Fruit fly (Drosophila melanogaster) whole organism, embryonic: ENCODE results near the gene orb.

Experiments
- B-H2 ChIP-seq: fragments of 200-800 bp; sonication (Bioruptor generic); optimal IDR thresholded peaks from 2 replicates; lab custom pipeline; 2018; ENCODE audit warnings: missing biosample characterization, mild to moderate bottlenecking, missing genetic modification characterization
- BEAF-32 ChIP-seq: fragments of 200-800 bp; sonication (Bioruptor generic); optimal IDR thresholded peaks from 3 replicates; lab custom pipeline; 2017; ENCODE audit warnings: missing biosample characterization, missing genetic modification characterization, mild to moderate bottlenecking, moderate library complexity, missing genetic modification reagents
- CG10462 ChIP-seq: fragments of 200-800 bp; sonication (Bioruptor generic); optimal IDR thresholded peaks from 2 replicates; lab custom pipeline; 2016; ENCODE audit warnings: missing biosample characterization, missing genetic modification characterization
- CG10654 ChIP-seq: fragments of 200-800 bp; sonication (Bioruptor generic); optimal IDR thresholded peaks from 2 replicates; lab custom pipeline; 2016; ENCODE audit warnings: missing biosample characterization, missing genetic modification characterization
- CG10959 ChIP-seq: fragments of 200-800 bp; sonication (Bioruptor generic); IDR thresholded peaks from 2 replicates; pipeline ENCODE4 v1.3.6; 2022; ENCODE audit warnings: missing biosample characterization, missing genetic modification characterization
- CG11398 ChIP-seq: fragments of 200-800 bp; sonication (Bioruptor generic); optimal IDR thresholded peaks from 2 replicates; lab custom pipeline; 2016; ENCODE audit warnings: missing biosample characterization, missing genetic modification characterization
- CG13775 ChIP-seq: fragments of 200-800 bp; sonication (Bioruptor generic); optimal IDR thresholded peaks from 3 replicates; lab custom pipeline; 2017; ENCODE audit warnings: missing biosample characterization, mild to moderate bottlenecking, missing genetic modification characterization
- CG14710 ChIP-seq: fragments of 200-800 bp; sonication (Bioruptor generic); optimal IDR thresholded peaks from 3 replicates; lab custom pipeline; 2019; ENCODE audit warnings: missing biosample characterization, mild to moderate bottlenecking, missing genetic modification characterization, moderate library complexity
- CG14860 ChIP-seq: fragments of 200-800 bp; sonication (Bioruptor generic); IDR thresholded peaks from 3 replicates; pipeline ENCODE4 v1.3.6; 2022; ENCODE audit warnings: missing biosample characterization, missing genetic modification characterization; ENCODE audit not compliant: partially characterized antibody
- CG1529 ChIP-seq: fragments of 200-800 bp; sonication (Bioruptor generic); optimal IDR thresholded peaks from 3 replicates; lab custom pipeline; 2018; ENCODE audit warnings: missing biosample characterization, missing genetic modification characterization
- CG17568 ChIP-seq: fragments of 200-800 bp; sonication (Bioruptor generic); optimal IDR thresholded peaks from 2 replicates; lab custom pipeline; 2018; ENCODE audit warnings: missing biosample characterization, mild to moderate bottlenecking, missing genetic modification characterization, moderate library complexity
- CG17829 ChIP-seq: fragments of 200-800 bp; optimal IDR thresholded peaks from 2 replicates; lab custom pipeline; 2019; ENCODE audit warnings: missing biosample characterization, mild to moderate bottlenecking, missing genetic modification characterization, moderate library complexity
- CG2116 ChIP-seq: fragments of 200-800 bp; sonication (Bioruptor generic); optimal IDR thresholded peaks from 3 replicates; lab custom pipeline; 2018; ENCODE audit warnings: missing biosample characterization, mild to moderate bottlenecking, missing genetic modification characterization
- CG2202 ChIP-seq: fragments of 200-800 bp; sonication (Bioruptor generic); optimal IDR thresholded peaks from 2 replicates; lab custom pipeline; 2018; ENCODE audit warnings: missing biosample characterization, mild to moderate bottlenecking, missing genetic modification characterization
- CG2889 ChIP-seq: fragments of 200-800 bp; sonication (Bioruptor generic); IDR thresholded peaks from 3 replicates; pipeline ENCODE4 v1.3.6; 2022; ENCODE audit warnings: missing biosample characterization, missing genetic modification characterization
- CG31441 ChIP-seq: fragments of 200-800 bp; sonication (Bioruptor generic); IDR thresholded peaks from 2 replicates; pipeline ENCODE4 v1.3.6; 2022; ENCODE audit warnings: missing biosample characterization, missing genetic modification characterization
- CG3407 ChIP-seq: fragments of 200-800 bp; sonication (Bioruptor generic); optimal IDR thresholded peaks from 2 replicates; lab custom pipeline; 2018; ENCODE audit warnings: missing biosample characterization, mild to moderate bottlenecking, missing genetic modification characterization
- CG34422 ChIP-seq: fragments of 200-800 bp; sonication (Bioruptor generic); IDR thresholded peaks from 3 replicates; pipeline ENCODE4 v1.3.6; 2022; ENCODE audit warnings: missing biosample characterization, missing genetic modification characterization
- CG43689 ChIP-seq: fragments of 200-800 bp; sonication (Bioruptor generic); IDR thresholded peaks from 2 replicates; pipeline ENCODE4 v1.3.6; 2022; ENCODE audit warnings: missing biosample characterization, missing genetic modification characterization
- CG4730 ChIP-seq: fragments of 200-800 bp; sonication (Bioruptor generic); IDR thresholded peaks from 2 replicates; pipeline ENCODE4 v1.3.6; 2022; ENCODE audit warnings: missing biosample characterization, missing genetic modification characterization
- CG6272 ChIP-seq: fragments of 200-800 bp; sonication (Bioruptor generic); IDR thresholded peaks from 2 replicates; pipeline ENCODE4 v1.3.6; 2022; ENCODE audit warnings: missing biosample characterization, missing genetic modification characterization
- CG6683 ChIP-seq: fragments of 200-800 bp; sonication (Bioruptor generic); optimal IDR thresholded peaks from 2 replicates; lab custom pipeline; 2017; ENCODE audit warnings: missing biosample characterization, mild to moderate bottlenecking, missing genetic modification characterization, missing genetic modification reagents
- CG8281 ChIP-seq: fragments of 200-800 bp; sonication (Bioruptor generic); optimal IDR thresholded peaks from 2 replicates; lab custom pipeline; 2018; ENCODE audit warnings: missing biosample characterization, mild to moderate bottlenecking, missing genetic modification characterization, moderate library complexity
- CG8388 ChIP-seq: fragments of 200-800 bp; sonication (Bioruptor generic); optimal IDR thresholded peaks from 2 replicates; lab custom pipeline; 2019; ENCODE audit warnings: missing biosample characterization, mild to moderate bottlenecking, missing genetic modification characterization, moderate library complexity
- CG9609 ChIP-seq: fragments of 200-800 bp; sonication (Bioruptor generic); optimal IDR thresholded peaks from 3 replicates; lab custom pipeline; 2016; ENCODE audit warnings: missing biosample characterization, missing genetic modification characterization
- CG9932 ChIP-seq: fragments of 200-800 bp; sonication (Bioruptor generic); IDR thresholded peaks from 2 replicates; pipeline ENCODE4 v1.3.6; 2022; ENCODE audit warnings: missing biosample characterization, missing genetic modification characterization
- Chrac-16 ChIP-seq: fragments of 200-800 bp; sonication (Bioruptor generic); optimal IDR thresholded peaks from 3 replicates; lab custom pipeline; 2016; ENCODE audit warnings: missing biosample characterization, missing genetic modification characterization
- E2f2 ChIP-seq: fragments of 200-800 bp; sonication (Bioruptor generic); IDR thresholded peaks from 2 replicates; pipeline ENCODE4 v1.3.6; 2022; ENCODE audit warnings: missing biosample characterization, missing genetic modification characterization
- Fer1 ChIP-seq: fragments of 200-800 bp; sonication (Bioruptor generic); optimal IDR thresholded peaks from 2 replicates; lab custom pipeline; 2017; ENCODE audit warnings: missing biosample characterization, mild to moderate bottlenecking, missing genetic modification characterization
- Jarid2 ChIP-seq: fragments of 200-800 bp; sonication (Bioruptor generic); optimal IDR thresholded peaks from 3 replicates; lab custom pipeline; 2017; ENCODE audit warnings: mild to moderate bottlenecking, missing biosample characterization, missing genetic modification reagents, missing genetic modification characterization
- Lhr ChIP-seq: fragments of 200-800 bp; sonication (Bioruptor generic); optimal IDR thresholded peaks from 3 replicates; lab custom pipeline; 2017; ENCODE audit warnings: mild to moderate bottlenecking, missing biosample characterization, missing genetic modification reagents, missing genetic modification characterization
- Lim3 ChIP-seq: fragments of 200-800 bp; sonication (Bioruptor generic); IDR thresholded peaks from 2 replicates; pipeline ENCODE4 v1.3.6; 2022; ENCODE audit warnings: missing biosample characterization, missing genetic modification characterization
- Myb ChIP-seq: fragments of 200-800 bp; sonication (Bioruptor generic); optimal IDR thresholded peaks from 2 replicates; lab custom pipeline; 2016; ENCODE audit warnings: missing biosample characterization, missing genetic modification characterization
- Nf-YC ChIP-seq: fragments of 200-800 bp; optimal IDR thresholded peaks from 3 replicates; lab custom pipeline; 2019; ENCODE audit warnings: missing biosample characterization, mild to moderate bottlenecking, missing genetic modification characterization, moderate library complexity
- Usf ChIP-seq: fragments of 200-800 bp; sonication (Bioruptor generic); optimal IDR thresholded peaks from 2 replicates; lab custom pipeline; 2017; ENCODE audit warnings: missing genotype, missing biosample characterization, missing genetic modification characterization
- ase ChIP-seq: fragments of 200-800 bp; sonication (Bioruptor generic); IDR thresholded peaks from 3 replicates; pipeline ENCODE4 v1.3.6; 2022; ENCODE audit warnings: missing biosample characterization, missing genetic modification characterization
- btn ChIP-seq: fragments of 200-800 bp; sonication (Bioruptor generic); optimal IDR thresholded peaks from 2 replicates; lab custom pipeline; 2016; ENCODE audit warnings: missing biosample characterization, missing genetic modification characterization
- corto ChIP-seq: fragments of 200-800 bp; sonication (Bioruptor generic); optimal IDR thresholded peaks from 2 replicates; lab custom pipeline; 2016; ENCODE audit warnings: missing biosample characterization, mild to moderate bottlenecking, missing genetic modification characterization, moderate library complexity
- crc ChIP-seq: fragments of 200-800 bp; sonication (Bioruptor generic); optimal IDR thresholded peaks from 2 replicates; lab custom pipeline; 2016; ENCODE audit warnings: missing biosample characterization, missing genetic modification characterization
- crp ChIP-seq, 2 experiments: fragments of 200-800 bp; sonication (Bioruptor generic); optimal IDR thresholded peaks; 2 replicates in 1 of 2; 3 replicates in 1 of 2; lab custom pipeline; 2017; ENCODE audit warnings: missing biosample characterization in 2 of 2, missing genetic modification characterization in 2 of 2, mild to moderate bottlenecking in 1 of 2, moderate library complexity in 1 of 2
- disco-r ChIP-seq: fragments of 200-800 bp; sonication (Bioruptor generic); optimal IDR thresholded peaks from 2 replicates; lab custom pipeline; 2016; ENCODE audit warnings: missing biosample characterization, missing genetic modification characterization
- fu2 ChIP-seq: fragments of 200-800 bp; sonication (Bioruptor generic); optimal IDR thresholded peaks from 2 replicates; lab custom pipeline; 2016; ENCODE audit warnings: missing biosample characterization, missing genetic modification characterization
- grau ChIP-seq: fragments of 200-800 bp; optimal IDR thresholded peaks from 3 replicates; lab custom pipeline; 2019; ENCODE audit warnings: missing biosample characterization, mild to moderate bottlenecking, missing genetic modification characterization, moderate library complexity
- her ChIP-seq: fragments of 200-800 bp; sonication (Bioruptor generic); optimal IDR thresholded peaks from 2 replicates; lab custom pipeline; 2016; ENCODE audit warnings: missing biosample characterization, missing genetic modification characterization
- ind ChIP-seq: fragments of 200-800 bp; sonication (Bioruptor generic); optimal IDR thresholded peaks from 3 replicates; lab custom pipeline; 2016; ENCODE audit warnings: missing biosample characterization, missing genetic modification characterization
- kah ChIP-seq: fragments of 200-800 bp; sonication (Bioruptor generic); optimal IDR thresholded peaks from 2 replicates; lab custom pipeline; 2018; ENCODE audit warnings: missing biosample characterization, mild to moderate bottlenecking, missing genetic modification characterization
- sna ChIP-seq: fragments of 200-800 bp; sonication (Bioruptor generic); IDR thresholded peaks from 2 replicates; pipeline ENCODE4 v1.3.6; 2022; ENCODE audit warnings: missing biosample characterization, missing genetic modification characterization; ENCODE audit not compliant: partially characterized antibody
- tin ChIP-seq: fragments of 200-800 bp; sonication (Bioruptor generic); optimal IDR thresholded peaks from 3 replicates; lab custom pipeline; 2016; ENCODE audit warnings: missing biosample characterization, missing genetic modification characterization
- tio ChIP-seq: fragments of 200-800 bp; sonication (Bioruptor generic); optimal IDR thresholded peaks from 2 replicates; lab custom pipeline; 2017; ENCODE audit warnings: missing biosample characterization, missing genetic modification characterization, inconsistent platforms
- wek ChIP-seq: fragments of 200-800 bp; sonication (Bioruptor generic); optimal IDR thresholded peaks from 3 replicates; lab custom pipeline; 2018; ENCODE audit warnings: missing biosample characterization, mild to moderate bottlenecking, missing genetic modification characterization, moderate library complexity
- zen ChIP-seq: fragments of 200-800 bp; sonication (Bioruptor generic); optimal IDR thresholded peaks from 3 replicates; lab custom pipeline; 2018; ENCODE audit warnings: missing biosample characterization, mild to moderate bottlenecking, missing genetic modification characterization, moderate library complexity

Gene orb

DNA sequence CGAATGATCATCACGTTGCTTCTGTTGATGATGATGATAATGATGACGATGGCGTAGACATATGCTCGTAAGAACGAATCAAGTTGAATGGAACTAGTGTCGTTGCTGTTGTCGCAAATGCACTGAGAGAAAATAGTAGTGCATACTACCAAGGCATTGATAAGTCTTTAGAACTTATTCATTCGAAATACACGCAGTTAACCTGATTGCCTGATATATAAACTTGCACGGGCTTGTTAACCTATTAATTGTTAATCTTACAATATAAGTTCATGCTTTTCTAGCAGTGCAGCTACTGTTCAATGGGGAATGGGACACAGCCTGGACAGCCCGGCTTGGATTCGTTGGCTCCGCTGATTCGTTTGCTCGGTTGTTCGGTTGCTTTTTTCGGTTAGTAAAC is 45.6 kb upstream of the orb start (continued):
- TF ChIP-seq tin (peak; percentile 89), ind (GFP tag; lab: Kevin White, UChicago) (peak; percentile 79), B-H2 (GFP tag; lab: Kevin White, UChicago) (no peak), CG9932 (peak; percentile 60), grau (tag; lab: Kevin White, UChicago) (peak; percentile 85), CG2202 (tag; lab: Kevin White, UChicago) (peak; percentile 92), CG14860 (GFP tag; lab: Robert Waterston, UW) (no peak), kah (peak; percentile 58), CG4730 (GFP tag; lab: Robert Waterston, UW) (peak; percentile 66), Fer1 (peak; percentile 77), Lim3 (GFP tag; lab: Robert Waterston, UW) (no peak; the same call in 1 of the 2 replicates), fu2 (GFP tag; lab: Kevin White, UChicago) (peak; percentile 71), her (GFP tag; lab: Kevin White, UChicago) (peak; percentile 85), Jarid2 (peak; percentile 30), CG6272 (peak; percentile 51; the same call in 1 of the 2 replicates), Usf (GFP tag; lab: Kevin White, UChicago) (peak; percentile 71), CG17829 (peak; percentile 91), CG43689 (GFP tag; lab: Robert Waterston, UW) (no peak), CG9609 (GFP tag; lab: Kevin White, UChicago) (peak; percentile 80), Lhr (GFP tag; lab: Kevin White, UChicago) (peak; percentile 52), corto (no peak), ase (peak; percentile 63; the same call in 2 of the 3 replicates), CG10462 (GFP tag; lab: Kevin White, UChicago) (peak; percentile 76), CG8388 (GFP tag; lab: Kevin White, UChicago) (peak; percentile 86), CG14710 (tag; lab: Kevin White, UChicago) (peak; percentile 89), CG10654 (peak; percentile 78), CG17568 (GFP tag; lab: Kevin White, UChicago) (peak; percentile 82), CG8281 (tag; lab: Kevin White, UChicago) (peak; percentile 30), CG31441 (GFP tag; lab: Robert Waterston, UW) (peak; percentile 89), wek (GFP tag; lab: Kevin White, UChicago) (peak; percentile 71), Myb (GFP tag; lab: Kevin White, UChicago) (peak; percentile 71), CG11398 (GFP tag; lab: Kevin White, UChicago) (peak; percentile 85), disco-r (GFP tag; lab: Kevin White, UChicago) (peak; percentile 78), Chrac-16 (peak; percentile 85), CG2116 (peak; percentile 39), CG6683 (GFP tag; lab: Kevin White, UChicago) (peak; percentile 50), tio (peak; percentile 79), BEAF-32 (GFP tag; lab: Kevin White, UChicago) (no peak), CG10959 (GFP tag; lab: Robert Waterston, UW) (peak; percentile 85), sna (GFP tag; lab: Robert Waterston, UW) (no peak), CG2889 (GFP tag; lab: Robert Waterston, UW) (peak; percentile 50; the same call in 2 of the 3 replicates), CG34422 (GFP tag; lab: Robert Waterston, UW) (peak; percentile 89), crp (GFP tag; optimal IDR thresholded peaks at IDR 0.05; lab: Kevin White, UChicago) (peak in 1 of 2 experiments; percentile 28), btn (peak; percentile 75), CG1529 (GFP tag; lab: Kevin White, UChicago) (peak; percentile 75), zen (tag; lab: Kevin White, UChicago) (peak; percentile 75), E2f2 (GFP tag; lab: Robert Waterston, UW) (peak; percentile 51), crc (GFP tag; lab: Kevin White, UChicago) (peak; percentile 80), Nf-YC (tag; lab: Kevin White, UChicago) (peak; percentile 34), CG3407 (GFP tag; lab: Kevin White, UChicago) (peak; percentile 77), CG13775 (GFP tag; lab: Kevin White, UChicago) (peak; percentile 82)
